Fruit fly (Drosophila melanogaster) whole organism, embryonic: ENCODE measurements around the gene CG7065.
A peak's percentile ranks its signal among the peaks of the same experiment; 100 is the strongest.

Source experiments
- Adf1 ChIP-seq: fragments of 200-800 bp; sonication (Bioruptor generic); IDR thresholded peaks from 2 replicates; pipeline ENCODE4 v1.3.6; 2022; ENCODE audit warnings: missing biosample characterization, missing genetic modification characterization
- BEAF-32 ChIP-seq: fragments of 200-800 bp; sonication (Bioruptor generic); optimal IDR thresholded peaks from 3 replicates; lab custom pipeline; 2017; ENCODE audit warnings: missing biosample characterization, missing genetic modification characterization, mild to moderate bottlenecking, moderate library complexity, missing genetic modification reagents
- CG10209 ChIP-seq: fragments of 200-800 bp; sonication (Bioruptor generic); optimal IDR thresholded peaks from 3 replicates; lab custom pipeline; 2017; ENCODE audit warnings: missing biosample characterization, mild to moderate bottlenecking, missing genetic modification characterization, missing genetic modification reagents
- CG1024 ChIP-seq: fragments of 200-800 bp; sonication (Bioruptor generic); IDR thresholded peaks from 2 replicates; pipeline ENCODE4 v1.3.6; 2022; ENCODE audit warnings: missing biosample characterization, missing genetic modification characterization
- CG10654 ChIP-seq: fragments of 200-800 bp; sonication (Bioruptor generic); optimal IDR thresholded peaks from 2 replicates; lab custom pipeline; 2016; ENCODE audit warnings: missing biosample characterization, missing genetic modification characterization
- CG11456 ChIP-seq: fragments of 200-800 bp; sonication (Bioruptor generic); IDR thresholded peaks from 3 replicates; pipeline ENCODE4 v1.3.6; 2022; ENCODE audit warnings: missing biosample characterization, missing genetic modification characterization
- CG11723 ChIP-seq: fragments of 200-800 bp; sonication (Bioruptor generic); optimal IDR thresholded peaks from 2 replicates; lab custom pipeline; 2017; ENCODE audit warnings: missing biosample characterization, mild to moderate bottlenecking, missing genetic modification characterization
- CG1233 ChIP-seq: fragments of 200-800 bp; sonication (Bioruptor generic); optimal IDR thresholded peaks from 4 replicates; lab custom pipeline; 2018; ENCODE audit warnings: missing biosample characterization, mild to moderate bottlenecking, missing genetic modification characterization
- CG13287 ChIP-seq: fragments of 200-800 bp; sonication (Bioruptor generic); IDR thresholded peaks from 2 replicates; pipeline ENCODE4 v1.3.6; 2022; ENCODE audit warnings: missing biosample characterization, missing genetic modification characterization; ENCODE audit not compliant: partially characterized antibody
- CG13775 ChIP-seq: fragments of 200-800 bp; sonication (Bioruptor generic); optimal IDR thresholded peaks from 3 replicates; lab custom pipeline; 2017; ENCODE audit warnings: missing biosample characterization, mild to moderate bottlenecking, missing genetic modification characterization
- CG1602 ChIP-seq: fragments of 200-800 bp; sonication (Bioruptor generic); optimal IDR thresholded peaks from 3 replicates; lab custom pipeline; 2016; ENCODE audit warnings: missing biosample characterization, missing genetic modification characterization
- CG16813 ChIP-seq: fragments of 200-800 bp; sonication (Bioruptor generic); IDR thresholded peaks from 3 replicates; pipeline ENCODE4 v1.3.6; 2022; ENCODE audit warnings: missing biosample characterization, missing genetic modification characterization; ENCODE audit not compliant: partially characterized antibody
- CG18011 ChIP-seq: fragments of 200-800 bp; sonication (Bioruptor generic); optimal IDR thresholded peaks from 2 replicates; lab custom pipeline; 2017; ENCODE audit warnings: missing biosample characterization, missing genetic modification characterization, mild to moderate bottlenecking, moderate library complexity, missing genotype
- CG3065 ChIP-seq: fragments of 200-800 bp; sonication (Bioruptor generic); optimal IDR thresholded peaks from 2 replicates; lab custom pipeline; 2016; ENCODE audit warnings: missing biosample characterization, missing genetic modification characterization
- CG31388 ChIP-seq: fragments of 200-800 bp; sonication (Bioruptor generic); optimal IDR thresholded peaks from 2 replicates; lab custom pipeline; 2016; ENCODE audit warnings: missing biosample characterization, missing genetic modification characterization
- CG3281 ChIP-seq: fragments of 200-800 bp; sonication (Bioruptor generic); optimal IDR thresholded peaks from 3 replicates; lab custom pipeline; 2017; ENCODE audit warnings: missing biosample characterization, mild to moderate bottlenecking, missing genetic modification characterization
- CG3726 ChIP-seq: fragments of 200-800 bp; sonication (Bioruptor generic); IDR thresholded peaks from 3 replicates; pipeline ENCODE4, ENCODE4 v1.3.6; 2022; ENCODE audit warnings: missing biosample characterization, missing genetic modification characterization
- CG4328 ChIP-seq: fragments of 200-800 bp; sonication (Bioruptor generic); optimal IDR thresholded peaks from 3 replicates; lab custom pipeline; 2017; ENCODE audit warnings: missing biosample characterization, missing genetic modification reagents, missing genetic modification characterization
- CG6175 ChIP-seq: fragments of 200-800 bp; sonication (Bioruptor generic); IDR thresholded peaks from 3 replicates; pipeline ENCODE4 v1.3.6; 2022; ENCODE audit warnings: missing biosample characterization, missing genetic modification characterization
- CG9797 ChIP-seq: fragments of 200-800 bp; sonication (Bioruptor generic); optimal IDR thresholded peaks from 3 replicates; lab custom pipeline; 2018; ENCODE audit warnings: missing biosample characterization, mild to moderate bottlenecking, missing genetic modification characterization
- CoRest ChIP-seq: fragments of 200-800 bp; sonication (Bioruptor generic); optimal IDR thresholded peaks from 3 replicates; lab custom pipeline; 2018; ENCODE audit warnings: missing biosample characterization, mild to moderate bottlenecking, missing genetic modification characterization, moderate library complexity
- Ets65A ChIP-seq: fragments of 200-800 bp; sonication (Bioruptor generic); peaks from one replicate; lab custom pipeline; 2016; ENCODE audit warnings: missing biosample characterization, missing genetic modification characterization
- Hr39 ChIP-seq: fragments of >200 bp; optimal IDR thresholded peaks from 2 replicates; lab custom pipeline; 2017
- Lim3 ChIP-seq: fragments of 200-800 bp; sonication (Bioruptor generic); IDR thresholded peaks from 2 replicates; pipeline ENCODE4 v1.3.6; 2022; ENCODE audit warnings: missing biosample characterization, missing genetic modification characterization
- Med ChIP-seq: fragments of 200-800 bp; sonication (Bioruptor generic); peaks from one replicate; lab custom pipeline; 2016; ENCODE audit warnings: missing biosample characterization, missing genetic modification characterization, mild to moderate bottlenecking, inconsistent platforms, moderate library complexity
- Neu2 ChIP-seq: fragments of 200-800 bp; sonication (Bioruptor generic); optimal IDR thresholded peaks from 3 replicates; lab custom pipeline; 2016; ENCODE audit warnings: missing biosample characterization, missing genetic modification characterization, borderline replicate concordance
- Nf-YC ChIP-seq: fragments of 200-800 bp; optimal IDR thresholded peaks from 3 replicates; lab custom pipeline; 2019; ENCODE audit warnings: missing biosample characterization, mild to moderate bottlenecking, missing genetic modification characterization, moderate library complexity
- Scr ChIP-seq: fragments of 200-800 bp; sonication (Bioruptor generic); IDR thresholded peaks from 2 replicates; pipeline ENCODE4 v1.3.6; 2022; ENCODE audit warnings: missing biosample characterization, missing genetic modification characterization; ENCODE audit not compliant: partially characterized antibody
- Vsx1 ChIP-seq: fragments of 200-800 bp; sonication (Bioruptor generic); optimal IDR thresholded peaks from 2 replicates; lab custom pipeline; 2017; ENCODE audit warnings: missing biosample characterization, mild to moderate bottlenecking, missing genetic modification characterization, missing genetic modification reagents
- abd-A ChIP-seq: fragments of 200-800 bp; sonication (Bioruptor generic); optimal IDR thresholded peaks from 3 replicates; lab custom pipeline; 2019; ENCODE audit warnings: missing biosample characterization, mild to moderate bottlenecking, missing genetic modification characterization, moderate library complexity
- br ChIP-seq: fragments of >200 bp; optimal IDR thresholded peaks from 2 replicates; lab custom pipeline; 2017
- crol ChIP-seq: fragments of 200-800 bp; sonication (Bioruptor generic); IDR thresholded peaks from 2 replicates; pipeline ENCODE4 v1.3.6; 2022; ENCODE audit warnings: missing biosample characterization, missing genetic modification characterization
- crp ChIP-seq, 2 experiments: fragments of 200-800 bp; sonication (Bioruptor generic); optimal IDR thresholded peaks; 2 replicates in 1 of 2; 3 replicates in 1 of 2; lab custom pipeline; 2017; ENCODE audit warnings: missing biosample characterization in 2 of 2, missing genetic modification characterization in 2 of 2, mild to moderate bottlenecking in 1 of 2, moderate library complexity in 1 of 2
- cwo ChIP-seq: fragments of 200-800 bp; sonication (Bioruptor generic); optimal IDR thresholded peaks from 3 replicates; lab custom pipeline; 2017; ENCODE audit warnings: missing biosample characterization, missing genetic modification characterization, mild to moderate bottlenecking, moderate library complexity, missing genetic modification reagents
- disco-r ChIP-seq: fragments of 200-800 bp; sonication (Bioruptor generic); optimal IDR thresholded peaks from 2 replicates; lab custom pipeline; 2016; ENCODE audit warnings: missing biosample characterization, missing genetic modification characterization
- fd64A ChIP-seq: fragments of 200-800 bp; sonication (Bioruptor generic); optimal IDR thresholded peaks from 3 replicates; lab custom pipeline; 2018; ENCODE audit warnings: missing biosample characterization, mild to moderate bottlenecking, missing genetic modification characterization
- gcm2 ChIP-seq: fragments of 200-800 bp; sonication (Bioruptor generic); optimal IDR thresholded peaks from 2 replicates; lab custom pipeline; 2016; ENCODE audit warnings: missing biosample characterization, missing genetic modification characterization
- gem ChIP-seq: fragments of 200-800 bp; sonication (Bioruptor generic); optimal IDR thresholded peaks from 2 replicates; lab custom pipeline; 2019; ENCODE audit warnings: missing biosample characterization, mild to moderate bottlenecking, missing genetic modification characterization, moderate library complexity
- grn ChIP-seq: fragments of 200-800 bp; sonication (Bioruptor generic); optimal IDR thresholded peaks from 3 replicates; lab custom pipeline; 2017; ENCODE audit warnings: missing biosample characterization, missing genetic modification characterization
- hb ChIP-seq: fragments of 200-800 bp; sonication (Bioruptor generic); IDR thresholded peaks from 3 replicates; pipeline ENCODE4 v1.3.6; 2022; ENCODE audit warnings: missing biosample characterization, missing genetic modification characterization; ENCODE audit not compliant: partially characterized antibody
- kah ChIP-seq: fragments of 200-800 bp; sonication (Bioruptor generic); optimal IDR thresholded peaks from 2 replicates; lab custom pipeline; 2018; ENCODE audit warnings: missing biosample characterization, mild to moderate bottlenecking, missing genetic modification characterization
- oc ChIP-seq: fragments of 200-800 bp; sonication (Bioruptor generic); optimal IDR thresholded peaks from 2 replicates; lab custom pipeline; 2018; ENCODE audit warnings: missing biosample characterization, mild to moderate bottlenecking, missing genetic modification characterization, moderate library complexity
- otp ChIP-seq: fragments of 200-800 bp; sonication (Bioruptor generic); IDR thresholded peaks from 3 replicates; pipeline ENCODE4, ENCODE4 v1.3.6; 2022; ENCODE audit warnings: missing biosample characterization, missing genetic modification characterization
- run ChIP-seq: fragments of 200-800 bp; sonication (Bioruptor generic); optimal IDR thresholded peaks from 3 replicates; lab custom pipeline; 2018; ENCODE audit warnings: missing biosample characterization, mild to moderate bottlenecking, missing genetic modification characterization
- shn ChIP-seq: fragments of 200-800 bp; sonication (Bioruptor generic); optimal IDR thresholded peaks from 3 replicates; lab custom pipeline; 2016; ENCODE audit warnings: missing biosample characterization, missing genetic modification characterization
- slp2 ChIP-seq: fragments of 200-800 bp; sonication (Bioruptor generic); optimal IDR thresholded peaks from 2 replicates; lab custom pipeline; 2016; ENCODE audit warnings: missing biosample characterization, missing genetic modification characterization
- sob ChIP-seq: fragments of 200-800 bp; sonication (Bioruptor generic); IDR thresholded peaks from 2 replicates; pipeline ENCODE4 v1.3.6; 2022; ENCODE audit warnings: missing biosample characterization, missing genetic modification characterization
- tap ChIP-seq: fragments of 200-800 bp; optimal IDR thresholded peaks from 3 replicates; lab custom pipeline; 2019; ENCODE audit warnings: missing biosample characterization, mild to moderate bottlenecking, missing genetic modification characterization, moderate library complexity
- vfl ChIP-seq: fragments of 200-800 bp; sonication (Bioruptor generic); optimal IDR thresholded peaks from 2 replicates; lab custom pipeline; 2016; ENCODE audit warnings: missing biosample characterization, missing genetic modification characterization
- zen2 ChIP-seq: fragments of 200-800 bp; sonication (Bioruptor generic); IDR thresholded peaks from 3 replicates; pipeline ENCODE4 v1.3.6; 2022; ENCODE audit warnings: missing biosample characterization, missing genetic modification characterization; ENCODE audit not compliant: partially characterized antibody
- zf30C ChIP-seq: fragments of 200-800 bp; sonication (Bioruptor generic); optimal IDR thresholded peaks from 3 replicates; lab custom pipeline; 2018; ENCODE audit warnings: missing biosample characterization, mild to moderate bottlenecking, missing genetic modification characterization

CG7065 gene

DNA sequence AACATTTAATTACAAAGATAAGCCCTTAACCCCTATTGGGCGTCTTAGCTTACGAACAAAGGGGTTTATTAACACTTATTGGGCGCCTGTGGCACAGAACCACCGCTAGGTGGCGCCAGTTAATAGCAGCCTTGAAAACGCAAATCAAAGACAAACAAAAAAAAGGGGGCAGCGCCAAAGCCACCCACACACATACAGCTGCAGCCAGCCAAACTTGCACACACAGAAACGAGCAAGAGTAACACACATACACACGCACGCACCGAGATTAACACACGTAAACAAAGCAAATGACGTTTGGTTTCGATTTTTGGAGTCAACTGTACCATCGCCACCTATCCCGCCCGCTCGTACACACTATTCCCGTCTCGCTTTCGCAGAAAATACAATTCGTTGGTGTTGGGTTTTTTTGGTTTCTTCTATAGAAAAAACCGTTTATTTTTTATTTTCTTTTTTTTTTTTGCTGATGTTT is 9.9 kb downstream of the CG7065 start (continued):
- TF ChIP-seq CG1233 (GFP tag; lab: Kevin White, UChicago) (no peak), otp (no peak), Lim3 (GFP tag; lab: Robert Waterston, UW) (no peak), CG13287 (GFP tag; lab: Robert Waterston, UW) (peak; percentile 13; the same call in 1 of the 2 replicates), Med (GFP tag; lab: Kevin White, UChicago) (peak; percentile 81), disco-r (no peak), oc (tag; lab: Kevin White, UChicago) (peak; percentile 47), Adf1 (GFP tag; lab: Robert Waterston, UW) (peak; percentile 45), BEAF-32 (GFP tag; lab: Kevin White, UChicago) (peak; percentile 5), Neu2 (GFP tag; lab: Kevin White, UChicago) (no peak), CG11723 (GFP tag; lab: Kevin White, UChicago) (no peak), CG16813 (GFP tag; lab: Robert Waterston, UW) (no peak), CG31388 (no peak), Ets65A (peak; percentile 1), cwo (peak; percentile 39), Hr39 (lab: Kevin White, UChicago) (no peak), CG11456 (GFP tag; lab: Robert Waterston, UW) (peak; percentile 60; the same call in 1 of the 3 replicates), CG1024 (GFP tag; lab: Robert Waterston, UW) (peak; percentile 22; the same call in 1 of the 2 replicates), CG13775 (no peak), CG4328 (GFP tag; lab: Kevin White, UChicago) (no peak), run (tag; lab: Kevin White, UChicago) (no peak), gcm2 (GFP tag; lab: Kevin White, UChicago) (no peak), CG10654 (no peak), zf30C (GFP tag; lab: Kevin White, UChicago) (peak; percentile 43), zen2 (GFP tag; lab: Robert Waterston, UW) (no peak), CG10209 (GFP tag; lab: Kevin White, UChicago) (no peak), Vsx1 (no peak), CG9797 (no peak), shn (GFP tag; lab: Kevin White, UChicago) (no peak), tap (tag; lab: Kevin White, UChicago) (no peak), crol (GFP tag; lab: Robert Waterston, UW) (no peak), vfl (GFP tag; lab: Kevin White, UChicago) (no peak), Nf-YC (tag; lab: Kevin White, UChicago) (peak; percentile 76), CG3065 (GFP tag; lab: Kevin White, UChicago) (peak; percentile 12), CG18011 (GFP tag; lab: Kevin White, UChicago) (peak; percentile 13), CG3281 (GFP tag; lab: Kevin White, UChicago) (peak; percentile 53), hb (no peak), CG1602 (no peak), kah (GFP tag; lab: Kevin White, UChicago) (no peak), Scr (no peak), CG3726 (no peak), abd-A (tag; lab: Kevin White, UChicago) (no peak), crp (GFP tag; optimal IDR thresholded peaks at IDR 0.05; lab: Kevin White, UChicago) (no peak), slp2 (GFP tag; lab: Kevin White, UChicago) (no peak), fd64A (GFP tag; lab: Kevin White, UChicago) (no peak), br (no peak), grn (no peak), sob (GFP tag; lab: Robert Waterston, UW) (peak; percentile 64; the same call in 1 of the 2 replicates), CoRest (peak; percentile 30), CG6175 (0 out of 3 replicates have a peak, but pooled peaks have one; percentile 38), gem (no peak)
